Worm (Caenorhabditis elegans): Measurements from ENCODE around the gene bbs-2.
"Not testable (repeated sequence)": the region's sequence is repeated elsewhere in the genome, so short reads cannot be mapped to it uniquely, and the experiment has no call there.

ce11 chrIV:7946899-7947499 is 13.2 kb downstream of the bbs-2 start, which contains the start of gene F20D12.12:
- not testable (repeated sequence) for TF ChIP-seq tra-4 (tag; optimal IDR thresholded peaks at IDR 0.05); ama-1 (optimal IDR thresholded peaks at IDR 0.05); ceh-36 (tag; optimal IDR thresholded peaks at IDR 0.05); aly-1 (tag; optimal IDR thresholded peaks at IDR 0.05)

Measured in whole organism, early embryonic.